Worm (Caenorhabditis elegans) whole organism, midembryonic: ENCODE data around the gene C17E7.9.

Source experiments
- T22C8.4 ChIP-seq: fragments of 200-800 bp; sonication (Bioruptor generic); IDR thresholded peaks from 2 replicates; pipeline ENCODE4 v1.3.6; 2022; ENCODE audit warnings: missing genetic modification characterization, missing compliant biosample characterization
- cog-1 ChIP-seq: sonication (generic microtip); optimal IDR thresholded peaks from 2 replicates; lab custom pipeline; 2016; ENCODE audit warnings: missing genetic modification characterization, missing compliant biosample characterization
- flt-1 ChIP-seq: fragments of 200-800 bp; sonication (Bioruptor generic); IDR thresholded peaks from 2 replicates; pipeline ENCODE4 v1.3.6; 2022; ENCODE audit warnings: missing genetic modification characterization, missing compliant biosample characterization
- klf-2 ChIP-seq: fragments of 200-800 bp; sonication (Bioruptor generic); conservative IDR thresholded peaks from 2 replicates; pipeline ENCODE4 v1.3.6; 2022; ENCODE audit warnings: missing genetic modification reagents, missing genetic modification characterization, missing compliant biosample characterization
- med-1 ChIP-seq: sonication (generic microtip); optimal IDR thresholded peaks from 2 replicates; lab custom pipeline; 2017; ENCODE audit warnings: missing genetic modification characterization, mild to moderate bottlenecking, missing compliant biosample characterization, antibody characterized with exemption, missing genetic modification reagents; ENCODE audit not compliant: insufficient read depth
- ref-1 ChIP-seq: fragments of 200-800 bp; sonication (Bioruptor generic); conservative IDR thresholded peaks from 2 replicates; pipeline ENCODE4 v1.3.6; 2022; ENCODE audit warnings: missing genetic modification reagents, missing genetic modification characterization, missing compliant biosample characterization
- tab-1 ChIP-seq: fragments of 200-800 bp; sonication (Bioruptor generic); IDR thresholded peaks from 2 replicates; pipeline ENCODE4 v1.3.6; 2022; ENCODE audit warnings: missing genetic modification characterization, missing compliant biosample characterization
- ztf-23 ChIP-seq: fragments of 200-800 bp; sonication (Bioruptor generic); IDR thresholded peaks from 2 replicates; pipeline ENCODE4 v1.3.6; 2022; ENCODE audit warnings: missing genetic modification reagents, missing genetic modification characterization, missing compliant biosample characterization
- ztf-29 ChIP-seq: fragments of 200-800 bp; sonication (Bioruptor generic); IDR thresholded peaks from 2 replicates; pipeline ENCODE4 v1.3.6; 2022; ENCODE audit warnings: missing genetic modification reagents, missing genetic modification characterization, missing compliant biosample characterization

Gene C17E7.9

ce11 chrV:3912472-3912871 lies 21.8 kb upstream of the C17E7.9 start, which contains the start of gene srx-68:
Gene srx-68, plus strand, starts transcription at chrV:3912772.
- TF ChIP-seq med-1 (GFP tag; lab: Kevin White, UChicago) = no peak

- TF ChIP-seq T22C8.4 (GFP tag; lab: Robert Waterston, UW) (no peak), ztf-23 (no peak), ztf-29 (GFP tag; lab: Robert Waterston, UW) (no peak), klf-2 (GFP tag; lab: Robert Waterston, UW) (no peak), ref-1 (GFP tag; lab: Robert Waterston, UW) (no peak), flt-1 (no peak), tab-1 (GFP tag; lab: Robert Waterston, UW) (no peak), med-1 (GFP tag; lab: Kevin White, UChicago) (no peak), cog-1 (tag; lab: Kevin White, UChicago) (no peak)
Observed at ce11 chrV:3905841-3906240, 15.2 kb upstream of the C17E7.9 start, which contains the start of gene nhr-156. Gene nhr-156, plus strand, starts transcription at chrV:3906106.

- no peak for TF ChIP-seq cog-1 (tag; lab: Kevin White, UChicago)
- no peak for TF ChIP-seq tab-1 (GFP tag; lab: Robert Waterston, UW)
- TF ChIP-seq klf-2 (GFP tag; lab: Robert Waterston, UW) = no peak
- no peak for TF ChIP-seq med-1 (GFP tag; lab: Kevin White, UChicago)
- TF ChIP-seq ztf-29 (GFP tag; lab: Robert Waterston, UW) = no peak
- TF ChIP-seq ztf-23 = no peak
- no peak for TF ChIP-seq flt-1
- no peak for TF ChIP-seq ref-1 (GFP tag; lab: Robert Waterston, UW)
- TF ChIP-seq T22C8.4 (GFP tag; lab: Robert Waterston, UW) = no peak
Observed at ce11 chrV:3903424-3903823, 12.8 kb upstream of the C17E7.9 start.

ce11 chrV:3902458-3903157 lies 11.9 kb upstream of the C17E7.9 start, which contains the start of the genes str-229 and srh-190:
Gene str-229, minus strand, starts transcription at chrV:3902558.
Gene srh-190, plus strand, starts transcription at chrV:3903107.
- TF ChIP-seq klf-2 (GFP tag; lab: Robert Waterston, UW) (no peak), med-1 (GFP tag; lab: Kevin White, UChicago) (no peak), flt-1 (no peak), cog-1 (tag; lab: Kevin White, UChicago) (no peak), ref-1 (GFP tag; lab: Robert Waterston, UW) (no peak), ztf-29 (GFP tag; lab: Robert Waterston, UW) (no peak), T22C8.4 (GFP tag; lab: Robert Waterston, UW) (no peak), ztf-23 (no peak), tab-1 (GFP tag; lab: Robert Waterston, UW) (no peak)

- TF ChIP-seq tab-1 (GFP tag; lab: Robert Waterston, UW) (no peak), med-1 (GFP tag; lab: Kevin White, UChicago) (no peak), flt-1 (no peak), ref-1 (GFP tag; lab: Robert Waterston, UW) (no peak), cog-1 (tag; lab: Kevin White, UChicago) (no peak), T22C8.4 (GFP tag; lab: Robert Waterston, UW) (no peak), klf-2 (GFP tag; lab: Robert Waterston, UW) (no peak), ztf-29 (GFP tag; lab: Robert Waterston, UW) (no peak), ztf-23 (no peak)
Observed at ce11 chrV:3900102-3900501, 9.4 kb upstream of the C17E7.9 start, which contains the start of gene irld-22. Gene irld-22, minus strand, starts transcription at chrV:3900202.

- no peak for TF ChIP-seq ztf-23
Observed at ce11 chrV:3896018-3896417, 5.4 kb upstream of the C17E7.9 start.

- TF ChIP-seq ztf-29 (GFP tag; lab: Robert Waterston, UW) = no peak
- TF ChIP-seq med-1 (GFP tag; lab: Kevin White, UChicago) = no peak
- no peak for TF ChIP-seq tab-1 (GFP tag; lab: Robert Waterston, UW)
- no peak for TF ChIP-seq klf-2 (GFP tag; lab: Robert Waterston, UW)
- no peak for TF ChIP-seq cog-1 (tag; lab: Kevin White, UChicago)
- TF ChIP-seq ref-1 (GFP tag; lab: Robert Waterston, UW) = no peak
- no peak for TF ChIP-seq ztf-23
- no peak for TF ChIP-seq T22C8.4 (GFP tag; lab: Robert Waterston, UW)
- no peak for TF ChIP-seq flt-1
Observed at ce11 chrV:3894661-3895060, 4.0 kb upstream of the C17E7.9 start, which contains the start of gene sre-9. Gene sre-9, plus strand, starts transcription at chrV:3894961.

ce11 chrV:3892361-3892904 lies 1.8 kb upstream of the C17E7.9 start, which contains the start of gene C17E7.4:
Gene C17E7.4, plus strand, starts transcription at chrV:3892854.
- TF ChIP-seq ref-1 (GFP tag; lab: Robert Waterston, UW) (no peak), cog-1 (tag; lab: Kevin White, UChicago) (no peak), flt-1 (no peak), ztf-29 (GFP tag; lab: Robert Waterston, UW) (no peak), ztf-23 (no peak), tab-1 (GFP tag; lab: Robert Waterston, UW) (no peak), klf-2 (GFP tag; lab: Robert Waterston, UW) (no peak)

- TF ChIP-seq tab-1 (GFP tag; lab: Robert Waterston, UW) (no peak), T22C8.4 (GFP tag; lab: Robert Waterston, UW) (no peak), ref-1 (GFP tag; lab: Robert Waterston, UW) (no peak), klf-2 (GFP tag; lab: Robert Waterston, UW) (no peak), flt-1 (no peak)
Observed at ce11 chrV:3891919-3892318, 1.3 kb upstream of the C17E7.9 start, which contains the start of gene C17E7.12. Gene C17E7.12, minus strand, starts transcription at chrV:3892019.
